Fruit fly (Drosophila melanogaster): Measurements from ENCODE around the gene CG8516.

The CG8516 gene

dm6 chr3R:9793018-9793417 lies at the start of gene CG8516:
Gene CG8516 (plus strand): TSS chr3R:9793295.
- TF ChIP-seq HLH106 (tag; optimal IDR thresholded peaks at IDR 0.05), result peak; percentile 19
- TF ChIP-seq GATAd (GFP tag; optimal IDR thresholded peaks at IDR 0.05), result no peak
- no peak for TF ChIP-seq tai (GFP tag; optimal IDR thresholded peaks at IDR 0.05)
- peak in 1 of 2 experiments; percentile 29 for TF ChIP-seq foxo (GFP tag; optimal IDR thresholded peaks at IDR 0.05)
- TF ChIP-seq Vsx2 (GFP tag; optimal IDR thresholded peaks at IDR 0.05; ENCODE audit: partially characterized antibody), result no peak
- peak; percentile 24 for TF ChIP-seq woc (GFP tag; optimal IDR thresholded peaks at IDR 0.05)
- no peak for TF ChIP-seq N (GFP tag; optimal IDR thresholded peaks at IDR 0.05)
- TF ChIP-seq Dif (GFP tag; optimal IDR thresholded peaks at IDR 0.05; ENCODE audit: partially characterized antibody), result no peak
- no peak for TF ChIP-seq OdsH (GFP tag; optimal IDR thresholded peaks at IDR 0.05)
- TF ChIP-seq Hr78 (GFP tag; optimal IDR thresholded peaks at IDR 0.05), result no peak
- no peak for TF ChIP-seq jim (GFP tag; optimal IDR thresholded peaks at IDR 0.05)
- no peak for TF ChIP-seq fru (GFP tag; optimal IDR thresholded peaks at IDR 0.05)
- no peak for TF ChIP-seq Hr83 (GFP tag; optimal IDR thresholded peaks at IDR 0.05; ENCODE audit: poor library complexity, severe bottlenecking)
- TF ChIP-seq CG9705 (GFP tag; optimal IDR thresholded peaks at IDR 0.05), result no peak
- TF ChIP-seq sv (GFP tag; optimal IDR thresholded peaks at IDR 0.05), result peak; percentile 11
- TF ChIP-seq usp (GFP tag; optimal IDR thresholded peaks at IDR 0.05), result no peak
- peak; percentile 29 for TF ChIP-seq h (GFP tag; optimal IDR thresholded peaks at IDR 0.05)
- no peak for TF ChIP-seq dmrt93B (GFP tag; optimal IDR thresholded peaks at IDR 0.05)
- TF ChIP-seq rgr (GFP tag; optimal IDR thresholded peaks at IDR 0.05), result no peak
- TF ChIP-seq pan (optimal IDR thresholded peaks at IDR 0.05), result no peak
- TF ChIP-seq Sp1 (GFP tag; optimal IDR thresholded peaks at IDR 0.05), result peak; percentile 11
- TF ChIP-seq Myc (optimal IDR thresholded peaks at IDR 0.05), result no peak
- no peak for TF ChIP-seq br (GFP tag; optimal IDR thresholded peaks at IDR 0.05)
- TF ChIP-seq Jra (GFP tag; optimal IDR thresholded peaks at IDR 0.05), result no peak
- no peak for TF ChIP-seq sage (GFP tag; optimal IDR thresholded peaks at IDR 0.05)
- no peak for TF ChIP-seq Rel (GFP tag; optimal IDR thresholded peaks at IDR 0.05)
- TF ChIP-seq Rel (tag; optimal IDR thresholded peaks at IDR 0.05), result peak; percentile 41
- no peak for TF ChIP-seq CG32264 (GFP tag; optimal IDR thresholded peaks at IDR 0.05)
- no peak for TF ChIP-seq psq (GFP tag; optimal IDR thresholded peaks at IDR 0.05)
- TF ChIP-seq Mio (GFP tag; optimal IDR thresholded peaks at IDR 0.05), result no peak

- TF ChIP-seq tai (GFP tag; optimal IDR thresholded peaks at IDR 0.05) (no peak), Dfd (GFP tag; optimal IDR thresholded peaks at IDR 0.05) (peak; percentile 98)
Measured at dm6 chr3R:9743995-9744394, 49.1 kb upstream of the CG8516 start.

dm6 chr3R:9745442-9745841 lies 47.7 kb upstream of the CG8516 start:
- TF ChIP-seq Hr78 (GFP tag; optimal IDR thresholded peaks at IDR 0.05) (no peak), usp (GFP tag; optimal IDR thresholded peaks at IDR 0.05) (no peak), N (GFP tag; optimal IDR thresholded peaks at IDR 0.05) (no peak), HLH106 (tag; optimal IDR thresholded peaks at IDR 0.05) (no peak), Jra (GFP tag; optimal IDR thresholded peaks at IDR 0.05) (no peak), lola (GFP tag; optimal IDR thresholded peaks at IDR 0.05) (no peak), Hr83 (GFP tag; optimal IDR thresholded peaks at IDR 0.05; ENCODE audit: poor library complexity, severe bottlenecking) (no peak), ey (GFP tag; optimal IDR thresholded peaks at IDR 0.05) (no peak), jim (GFP tag; optimal IDR thresholded peaks at IDR 0.05) (no peak), woc (GFP tag; optimal IDR thresholded peaks at IDR 0.05) (no peak), brk (GFP tag; optimal IDR thresholded peaks at IDR 0.05) (no peak)

- TF ChIP-seq Hnf4 (GFP tag; optimal IDR thresholded peaks at IDR 0.05), result no peak
- no peak for TF ChIP-seq Sp1 (GFP tag; optimal IDR thresholded peaks at IDR 0.05)
- no peak for TF ChIP-seq pan (optimal IDR thresholded peaks at IDR 0.05)
- no peak for TF ChIP-seq rgr (GFP tag; optimal IDR thresholded peaks at IDR 0.05)
- TF ChIP-seq lola (GFP tag; optimal IDR thresholded peaks at IDR 0.05), result no peak
- TF ChIP-seq br (GFP tag; optimal IDR thresholded peaks at IDR 0.05), result no peak
- TF ChIP-seq ey (GFP tag; optimal IDR thresholded peaks at IDR 0.05), result no peak
- TF ChIP-seq sage (GFP tag; optimal IDR thresholded peaks at IDR 0.05), result no peak
- TF ChIP-seq brk (GFP tag; optimal IDR thresholded peaks at IDR 0.05), result no peak
- no peak for TF ChIP-seq woc (GFP tag; optimal IDR thresholded peaks at IDR 0.05)
- no peak for TF ChIP-seq Mio (GFP tag; optimal IDR thresholded peaks at IDR 0.05)
- no peak for TF ChIP-seq CG32264 (GFP tag; optimal IDR thresholded peaks at IDR 0.05)
Measured at dm6 chr3R:9746267-9746666, 46.8 kb upstream of the CG8516 start, which contains the start of gene CG34409. Gene CG34409 (minus strand): TSS chr3R:9746367.

Measured in whole organism, wandering third instar larva.